Worm (Caenorhabditis elegans) whole organism, L2 larva: ENCODE data around the gene elp-1.

Source experiments
- ZK546.5 ChIP-seq: sonication (generic microtip); optimal IDR thresholded peaks from 2 replicates; lab custom pipeline; 2017; ENCODE audit warnings: missing biosample characterization, missing genetic modification characterization
- ama-1 ChIP-seq: fragments of 150-350 bp; optimal IDR thresholded peaks from 2 replicates; lab custom pipeline; 2018; ENCODE audit warnings: inconsistent platforms
- egl-27 ChIP-seq: sonication (generic microtip); optimal IDR thresholded peaks from 3 replicates; lab custom pipeline; 2017; ENCODE audit warnings: missing biosample characterization, missing genetic modification reagents, missing genetic modification characterization
- lin-11 ChIP-seq: fragments of 150-350 bp; sonication (generic microtip); optimal IDR thresholded peaks from 2 replicates; lab custom pipeline; 2014; ENCODE audit warnings: missing biosample characterization, missing genetic modification characterization, inconsistent platforms, mixed read lengths
- lsy-2 ChIP-seq, 2 experiments: fragments of 150-350 bp in 1 of 2; sonication (generic microtip) in 1 of 2; optimal IDR thresholded peaks; 2 replicates each; lab custom pipeline; 2014 to 2017; ENCODE audit warnings: missing biosample characterization in 2 of 2, missing genetic modification characterization in 2 of 2
- sma-9 ChIP-seq, 2 experiments: fragments of 150-350 bp in 1 of 2; sonication (generic microtip) in 1 of 2; optimal IDR thresholded peaks; 2 replicates each; lab custom pipeline; 2014 to 2016; ENCODE audit warnings: missing genetic modification characterization in 2 of 2, mild to moderate bottlenecking in 1 of 2, missing biosample characterization in 1 of 2, missing compliant biosample characterization in 1 of 2, missing genetic modification reagents in 1 of 2, moderate library complexity in 1 of 2
- unc-62 ChIP-seq: fragments of 150-350 bp; optimal IDR thresholded peaks from 2 replicates; lab custom pipeline; 2014; ENCODE audit warnings: missing biosample characterization, missing genetic modification reagents, missing genetic modification characterization
- zag-1 ChIP-seq: fragments of 150-350 bp; optimal IDR thresholded peaks from 2 replicates; lab custom pipeline; 2014; ENCODE audit warnings: missing biosample characterization, missing genetic modification characterization
- ztf-11 ChIP-seq: sonication (generic microtip); optimal IDR thresholded peaks from 2 replicates; lab custom pipeline; 2017; ENCODE audit warnings: missing biosample characterization, missing genetic modification characterization

DNA sequence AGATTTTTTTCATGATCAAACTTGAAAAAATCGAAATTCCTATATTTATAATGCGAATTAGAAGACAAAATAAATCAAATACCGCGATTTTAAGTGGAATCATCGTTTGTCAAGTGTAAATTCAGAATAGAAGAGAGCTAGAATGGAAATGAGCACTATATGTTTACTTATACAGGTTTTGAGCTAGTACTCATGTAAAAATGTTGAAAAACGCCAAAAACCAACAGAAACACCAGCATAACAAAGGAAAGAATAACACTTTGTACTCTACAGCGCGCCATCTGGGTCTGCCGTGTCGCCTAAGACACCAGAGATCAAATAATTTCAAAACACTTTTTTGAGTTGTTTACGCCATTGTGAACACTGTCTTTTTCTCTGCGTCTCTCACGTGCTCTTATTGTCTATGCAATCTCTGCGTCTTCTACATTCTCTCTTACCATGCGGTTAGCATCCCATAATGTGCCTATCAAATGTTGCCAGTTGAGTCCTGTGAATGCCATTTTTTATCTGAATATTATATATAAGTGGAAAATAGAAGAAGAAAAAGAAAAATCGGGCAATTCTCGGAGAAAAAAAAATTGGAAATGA lies 41.1 kb downstream of the elp-1 start, which contains the start of gene ipla-3:
- TF ChIP-seq lsy-2 (tag; optimal IDR thresholded peaks at IDR 0.05; lab: Kevin White, UChicago) (peak in 1 of 2 experiments; percentile 2), lin-11 (tag; lab: Kevin White, UChicago) (no peak), zag-1 (tag; lab: Kevin White, UChicago) (peak; percentile 35), ztf-11 (tag; lab: Kevin White, UChicago) (no peak), sma-9 (GFP tag; optimal IDR thresholded peaks at IDR 0.05; lab: Kevin White, UChicago) (peak; percentile 95), sma-9 (tag; optimal IDR thresholded peaks at IDR 0.05; lab: Kevin White, UChicago) (no peak), ama-1 (lab: Kevin White, UChicago) (no peak), egl-27 (tag; lab: Kevin White, UChicago) (no peak), unc-62 (no peak), ZK546.5 (no peak)
